Fruit fly (Drosophila melanogaster): ENCODE results near the gene side-VI.
A peak's percentile ranks its signal among the peaks of the same experiment; 100 is the strongest.

Gene side-VI

dm6 chr3R:10972139-10972538 lies at the start of gene side-VI:
Gene side-VI (plus strand): TSS chr3R:10972381.
- TF ChIP-seq Vsx2 (GFP tag; optimal IDR thresholded peaks at IDR 0.05; ENCODE audit: partially characterized antibody): no peak
- TF ChIP-seq br (GFP tag; optimal IDR thresholded peaks at IDR 0.05): no peak
- TF ChIP-seq Hr83 (GFP tag; optimal IDR thresholded peaks at IDR 0.05; ENCODE audit: poor library complexity, severe bottlenecking): no peak
- TF ChIP-seq brk (GFP tag; optimal IDR thresholded peaks at IDR 0.05): no peak
- TF ChIP-seq dmrt93B (GFP tag; optimal IDR thresholded peaks at IDR 0.05): no peak
- no peak for TF ChIP-seq dl (GFP tag; optimal IDR thresholded peaks at IDR 0.05; ENCODE audit: insufficient read depth in 1 of 2, partially characterized antibody in 2 of 2)
- TF ChIP-seq dsf (GFP tag; optimal IDR thresholded peaks at IDR 0.05; ENCODE audit: borderline replicate concordance): no peak
- no peak for TF ChIP-seq GATAd (GFP tag; optimal IDR thresholded peaks at IDR 0.05)
- no peak for TF ChIP-seq Rel (GFP tag; optimal IDR thresholded peaks at IDR 0.05)
- no peak for TF ChIP-seq Rel (tag; optimal IDR thresholded peaks at IDR 0.05)
- TF ChIP-seq Jra (GFP tag; optimal IDR thresholded peaks at IDR 0.05): no peak
- TF ChIP-seq rgr (GFP tag; optimal IDR thresholded peaks at IDR 0.05): no peak

dm6 chr3R:10949984-10950383 lies 22.2 kb upstream of the side-VI start, which contains the start of gene Tengl4:
Gene Tengl4 (plus strand): TSS chr3R:10950284.
- TF ChIP-seq jim (GFP tag; optimal IDR thresholded peaks at IDR 0.05): no peak
- TF ChIP-seq fru (GFP tag; optimal IDR thresholded peaks at IDR 0.05): no peak
- no peak for TF ChIP-seq GATAd (GFP tag; optimal IDR thresholded peaks at IDR 0.05)
- no peak for TF ChIP-seq CrebA (GFP tag; optimal IDR thresholded peaks at IDR 0.05; ENCODE audit: borderline replicate concordance)
- no peak for TF ChIP-seq h (GFP tag; optimal IDR thresholded peaks at IDR 0.05)
- TF ChIP-seq Abd-B (GFP tag; optimal IDR thresholded peaks at IDR 0.05): no peak
- TF ChIP-seq dsf (GFP tag; optimal IDR thresholded peaks at IDR 0.05; ENCODE audit: borderline replicate concordance): no peak
- no peak for TF ChIP-seq ey (GFP tag; optimal IDR thresholded peaks at IDR 0.05)
- no peak for TF ChIP-seq dmrt93B (GFP tag; optimal IDR thresholded peaks at IDR 0.05)
- TF ChIP-seq rgr (GFP tag; optimal IDR thresholded peaks at IDR 0.05): no peak
- no peak for TF ChIP-seq pan (optimal IDR thresholded peaks at IDR 0.05)
- TF ChIP-seq OdsH (GFP tag; optimal IDR thresholded peaks at IDR 0.05): no peak
- TF ChIP-seq Rel (GFP tag; optimal IDR thresholded peaks at IDR 0.05): no peak
- TF ChIP-seq Rel (tag; optimal IDR thresholded peaks at IDR 0.05): no peak
- no peak for TF ChIP-seq usp (GFP tag; optimal IDR thresholded peaks at IDR 0.05)
- no peak for TF ChIP-seq foxo (GFP tag; optimal IDR thresholded peaks at IDR 0.05)
- no peak for TF ChIP-seq sage (GFP tag; optimal IDR thresholded peaks at IDR 0.05)

- TF ChIP-seq woc (GFP tag; optimal IDR thresholded peaks at IDR 0.05) (no peak), br (GFP tag; optimal IDR thresholded peaks at IDR 0.05) (no peak), dmrt93B (GFP tag; optimal IDR thresholded peaks at IDR 0.05) (no peak), h (GFP tag; optimal IDR thresholded peaks at IDR 0.05) (no peak), Rel (GFP tag; optimal IDR thresholded peaks at IDR 0.05) (no peak), Rel (tag; optimal IDR thresholded peaks at IDR 0.05) (no peak), sage (GFP tag; optimal IDR thresholded peaks at IDR 0.05) (no peak), CG32264 (GFP tag; optimal IDR thresholded peaks at IDR 0.05) (no peak)
These were observed 14.6 kb upstream of the side-VI start for dm6 chr3R:10957630-10958029.

- no peak for TF ChIP-seq h (GFP tag; optimal IDR thresholded peaks at IDR 0.05)
- TF ChIP-seq sage (GFP tag; optimal IDR thresholded peaks at IDR 0.05): no peak
- TF ChIP-seq lola (GFP tag; optimal IDR thresholded peaks at IDR 0.05): no peak
- TF ChIP-seq N (GFP tag; optimal IDR thresholded peaks at IDR 0.05): no peak
- no peak for TF ChIP-seq Hnf4 (GFP tag; optimal IDR thresholded peaks at IDR 0.05)
- no peak for TF ChIP-seq dsf (GFP tag; optimal IDR thresholded peaks at IDR 0.05; ENCODE audit: borderline replicate concordance)
- TF ChIP-seq Rel (GFP tag; optimal IDR thresholded peaks at IDR 0.05): no peak
- no peak for TF ChIP-seq Rel (tag; optimal IDR thresholded peaks at IDR 0.05)
- TF ChIP-seq tai (GFP tag; optimal IDR thresholded peaks at IDR 0.05): no peak
These were observed 52.5 kb downstream of the side-VI start for dm6 chr3R:11024715-11025114.

dm6 chr3R:11047723-11048122 lies 75.5 kb downstream of the side-VI start:
- no peak for TF ChIP-seq Sp1 (GFP tag; optimal IDR thresholded peaks at IDR 0.05)
- TF ChIP-seq Dfd (GFP tag; optimal IDR thresholded peaks at IDR 0.05): peak; percentile 66

dm6 chr3R:11081701-11082100 lies 109.5 kb downstream of the side-VI start:
- TF ChIP-seq dsf (GFP tag; optimal IDR thresholded peaks at IDR 0.05; ENCODE audit: borderline replicate concordance) (no peak), jim (GFP tag; optimal IDR thresholded peaks at IDR 0.05) (no peak), CG32264 (GFP tag; optimal IDR thresholded peaks at IDR 0.05) (no peak), Vsx2 (GFP tag; optimal IDR thresholded peaks at IDR 0.05; ENCODE audit: partially characterized antibody) (no peak), Hnf4 (GFP tag; optimal IDR thresholded peaks at IDR 0.05) (no peak), rgr (GFP tag; optimal IDR thresholded peaks at IDR 0.05) (no peak), brk (GFP tag; optimal IDR thresholded peaks at IDR 0.05) (no peak), br (GFP tag; optimal IDR thresholded peaks at IDR 0.05) (no peak), sage (GFP tag; optimal IDR thresholded peaks at IDR 0.05) (no peak), CrebA (GFP tag; optimal IDR thresholded peaks at IDR 0.05; ENCODE audit: borderline replicate concordance) (no peak), foxo (GFP tag; optimal IDR thresholded peaks at IDR 0.05) (no peak), psq (GFP tag; optimal IDR thresholded peaks at IDR 0.05) (no peak), Hr83 (GFP tag; optimal IDR thresholded peaks at IDR 0.05; ENCODE audit: poor library complexity, severe bottlenecking) (no peak), dl (GFP tag; optimal IDR thresholded peaks at IDR 0.05; ENCODE audit: insufficient read depth in 1 of 2, partially characterized antibody in 2 of 2) (no peak), Myc (optimal IDR thresholded peaks at IDR 0.05) (no peak), OdsH (GFP tag; optimal IDR thresholded peaks at IDR 0.05) (no peak), Abd-B (GFP tag; optimal IDR thresholded peaks at IDR 0.05) (no peak)
